Worm (Caenorhabditis elegans): ENCODE data around the gene ssq-4.
"Not testable (repeated sequence)": the region's sequence is repeated elsewhere in the genome, so short reads cannot be mapped to it uniquely, and the experiment has no call there.

The ssq-4 gene

ce11 chrIV:5017075-5017474 lies 796 bp downstream of the ssq-4 start, which contains the start of gene T28H11.7:
Gene T28H11.7, minus strand, starts transcription at chrIV:5017175.
- TF ChIP-seq nhr-11 (tag; optimal IDR thresholded peaks at IDR 0.05); nhr-28 (tag; optimal IDR thresholded peaks at IDR 0.05); nhr-43 (tag; optimal IDR thresholded peaks at IDR 0.05; ENCODE audit: poor library complexity, severe bottlenecking): not testable (repeated sequence)

ce11 chrIV:5020533-5020932 lies 4.3 kb downstream of the ssq-4 start, which contains the start of gene T28H11.8:
Gene T28H11.8, minus strand, starts transcription at chrIV:5020633.
- no peak for TF ChIP-seq nhr-12 (tag; optimal IDR thresholded peaks at IDR 0.05)

ce11 chrIV:5025646-5026045 lies 9.4 kb downstream of the ssq-4 start, which contains the start of gene C09B9.85:
Gene C09B9.85, minus strand, starts transcription at chrIV:5025746.
- TF ChIP-seq elt-1 (tag; optimal IDR thresholded peaks at IDR 0.05), result no peak
- no peak for TF ChIP-seq skn-1 (tag; optimal IDR thresholded peaks at IDR 0.05)
- TF ChIP-seq mml-1 (tag; optimal IDR thresholded peaks at IDR 0.05), result no peak
- TF ChIP-seq nhr-12 (tag; optimal IDR thresholded peaks at IDR 0.05), result no peak
- no peak for TF ChIP-seq lin-15B (tag; optimal IDR thresholded peaks at IDR 0.05)
- TF ChIP-seq nhr-23 (tag; optimal IDR thresholded peaks at IDR 0.05), result no peak
- TF ChIP-seq ceh-16 (tag; optimal IDR thresholded peaks at IDR 0.05), result no peak
- no peak for TF ChIP-seq unc-62 (GFP tag; optimal IDR thresholded peaks at IDR 0.05)
- no peak for TF ChIP-seq hmg-11 (tag; optimal IDR thresholded peaks at IDR 0.05)
- TF ChIP-seq ceh-9 (tag; optimal IDR thresholded peaks at IDR 0.05), result no peak
- no peak for TF ChIP-seq nhr-237 (tag; optimal IDR thresholded peaks at IDR 0.05)
- TF ChIP-seq ama-1 (optimal IDR thresholded peaks at IDR 0.05), result no peak
- no peak for TF ChIP-seq aly-2 (tag; optimal IDR thresholded peaks at IDR 0.05)
- no peak for TF ChIP-seq nhr-11 (tag; optimal IDR thresholded peaks at IDR 0.05)
- TF ChIP-seq nhr-77 (tag; optimal IDR thresholded peaks at IDR 0.05), result no peak
- TF ChIP-seq daf-12 (tag; optimal IDR thresholded peaks at IDR 0.05), result no peak

- TF ChIP-seq mdl-1 (tag; optimal IDR thresholded peaks at IDR 0.05), result no peak
Observed at ce11 chrIV:5028978-5029377, 12.7 kb downstream of the ssq-4 start, which contains the start of the genes best-6 and C09B9.2. Gene best-6, minus strand, starts transcription at chrIV:5029078. Gene C09B9.2, plus strand, starts transcription at chrIV:5029291.

ce11 chrIV:5031346-5031745 lies 15.1 kb downstream of the ssq-4 start:
- TF ChIP-seq nhr-12 (tag; optimal IDR thresholded peaks at IDR 0.05), result no peak
- TF ChIP-seq ceh-9 (tag; optimal IDR thresholded peaks at IDR 0.05), result no peak
- TF ChIP-seq ztf-4 (tag; optimal IDR thresholded peaks at IDR 0.05), result no peak
- TF ChIP-seq lin-39 (tag; optimal IDR thresholded peaks at IDR 0.05), result no peak
- no peak for TF ChIP-seq unc-39 (tag; optimal IDR thresholded peaks at IDR 0.05)
- TF ChIP-seq lsy-12 (tag; optimal IDR thresholded peaks at IDR 0.05), result no peak
- TF ChIP-seq nhr-28 (tag; optimal IDR thresholded peaks at IDR 0.05), result no peak
- TF ChIP-seq nhr-237 (tag; optimal IDR thresholded peaks at IDR 0.05), result no peak

- no peak for TF ChIP-seq hmg-11 (tag; optimal IDR thresholded peaks at IDR 0.05)
- TF ChIP-seq ama-1 (optimal IDR thresholded peaks at IDR 0.05), result no peak
- TF ChIP-seq pha-4 (tag; optimal IDR thresholded peaks at IDR 0.05), result no peak
- no peak for TF ChIP-seq egl-27 (tag; optimal IDR thresholded peaks at IDR 0.05)
- no peak for TF ChIP-seq mdl-1 (tag; optimal IDR thresholded peaks at IDR 0.05)
- no peak for TF ChIP-seq nfya-1 (tag; optimal IDR thresholded peaks at IDR 0.05; ENCODE audit: insufficient read depth)
Observed at ce11 chrIV:5033276-5033675, 17.0 kb downstream of the ssq-4 start, which contains the start of gene C09B9.4. Gene C09B9.4, minus strand, starts transcription at chrIV:5033376.

- no peak for TF ChIP-seq egl-27 (tag; optimal IDR thresholded peaks at IDR 0.05)
- no peak for TF ChIP-seq egl-5 (tag; optimal IDR thresholded peaks at IDR 0.05)
- TF ChIP-seq lin-39 (tag; optimal IDR thresholded peaks at IDR 0.05), result no peak
- no peak for TF ChIP-seq nhr-76 (tag; optimal IDR thresholded peaks at IDR 0.05)
- no peak for TF ChIP-seq ceh-9 (tag; optimal IDR thresholded peaks at IDR 0.05)
- TF ChIP-seq ztf-11 (tag; optimal IDR thresholded peaks at IDR 0.05), result no peak
- TF ChIP-seq unc-39 (tag; optimal IDR thresholded peaks at IDR 0.05), result no peak
- TF ChIP-seq jun-1 (tag; optimal IDR thresholded peaks at IDR 0.05), result no peak
- no peak for TF ChIP-seq aly-2 (tag; optimal IDR thresholded peaks at IDR 0.05)
- TF ChIP-seq nhr-237 (tag; optimal IDR thresholded peaks at IDR 0.05), result no peak
- TF ChIP-seq nhr-11 (tag; optimal IDR thresholded peaks at IDR 0.05), result no peak
- no peak for TF ChIP-seq eor-1 (tag; optimal IDR thresholded peaks at IDR 0.05)
- TF ChIP-seq nhr-25 (tag; optimal IDR thresholded peaks at IDR 0.05), result no peak
- no peak for TF ChIP-seq R02D3.7 (tag; optimal IDR thresholded peaks at IDR 0.05)
- TF ChIP-seq ama-1 (optimal IDR thresholded peaks at IDR 0.05), result no peak
- TF ChIP-seq lsy-12 (tag; optimal IDR thresholded peaks at IDR 0.05), result no peak
- TF ChIP-seq snpc-4 (tag; optimal IDR thresholded peaks at IDR 0.05), result no peak
- no peak for TF ChIP-seq elt-1 (tag; optimal IDR thresholded peaks at IDR 0.05)
Observed at ce11 chrIV:5037489-5037888, 21.2 kb downstream of the ssq-4 start, which contains the start of gene C09B9.1. Gene C09B9.1, plus strand, starts transcription at chrIV:5037789.
